Worm (Caenorhabditis elegans) whole organism, L4 larva: ENCODE results near the gene inx-18.

Experiments used
- jun-1 ChIP-seq: fragments of 150-350 bp; optimal IDR thresholded peaks from 2 replicates; lab custom pipeline; 2014; ENCODE audit warnings: missing biosample characterization, missing genetic modification reagents, missing genetic modification characterization
- nhr-77 ChIP-seq: fragments of 150-350 bp; optimal IDR thresholded peaks from 2 replicates; lab custom pipeline; 2014; ENCODE audit warnings: missing biosample characterization, missing genetic modification characterization

DNA sequence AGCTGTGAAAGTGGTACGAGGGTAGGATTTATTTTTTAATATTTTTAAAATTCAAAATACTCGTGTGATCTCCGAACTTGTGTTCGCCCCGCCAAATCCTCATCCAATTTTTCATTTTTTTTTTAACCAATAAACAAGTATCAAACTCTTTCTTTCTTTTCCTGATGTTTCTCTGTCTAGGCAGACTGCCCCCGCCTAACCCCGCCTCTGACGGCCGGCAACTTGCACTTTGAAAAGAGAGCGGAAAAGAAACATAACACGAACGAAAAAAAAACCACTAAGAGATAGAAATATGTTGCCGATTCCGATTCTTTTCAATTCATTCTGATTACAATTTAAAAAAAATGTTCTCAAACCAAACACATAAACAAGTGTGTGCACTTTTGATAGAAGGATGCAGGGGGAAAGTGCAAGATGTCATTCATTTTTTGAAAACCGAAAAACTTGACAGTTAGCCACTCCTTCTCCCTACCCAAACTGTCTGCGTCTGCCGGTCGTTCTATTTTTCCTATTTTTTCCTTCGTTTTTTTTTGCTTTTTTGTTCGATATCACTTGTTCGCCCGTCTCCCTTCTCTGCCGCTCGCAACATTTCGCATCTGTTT, 19.9 kb downstream of the inx-18 start:
- TF ChIP-seq nhr-77 (tag; lab: Kevin White, UChicago), result no peak
- TF ChIP-seq jun-1 (tag; lab: Kevin White, UChicago), result no peak
